Fruit fly (Drosophila melanogaster) whole organism, prepupa: Measurements from ENCODE around the gene CG2157.

Experiments
- Blimp-1 ChIP-seq: fragments of 200-800 bp; sonication (Bioruptor generic); optimal IDR thresholded peaks from 3 replicates; lab custom pipeline; 2017; ENCODE audit warnings: missing biosample characterization, missing genetic modification characterization, mild to moderate bottlenecking, moderate library complexity, missing genetic modification reagents
- CG10669 ChIP-seq: fragments of 200-800 bp; sonication (Bioruptor generic); optimal IDR thresholded peaks from 3 replicates; lab custom pipeline; 2018; ENCODE audit warnings: missing biosample characterization, mild to moderate bottlenecking, missing genetic modification characterization, moderate library complexity
- CG11902 ChIP-seq: fragments of 200-800 bp; sonication (Bioruptor generic); optimal IDR thresholded peaks from 3 replicates; lab custom pipeline; 2016; ENCODE audit warnings: missing biosample characterization, missing genetic modification characterization
- CG15336 ChIP-seq: fragments of 200-800 bp; sonication (Bioruptor generic); IDR thresholded peaks from 2 replicates; pipeline ENCODE4 v1.3.6; 2022; ENCODE audit warnings: missing biosample characterization, missing genetic modification characterization
- CG1621 ChIP-seq: fragments of 200-800 bp; sonication (Bioruptor generic); optimal IDR thresholded peaks from 3 replicates; lab custom pipeline; 2018; ENCODE audit warnings: missing biosample characterization, mild to moderate bottlenecking, missing genetic modification characterization
- CG16779 ChIP-seq: fragments of 200-800 bp; sonication (Bioruptor generic); optimal IDR thresholded peaks from 3 replicates; lab custom pipeline; 2017; ENCODE audit warnings: missing biosample characterization, mild to moderate bottlenecking, missing genetic modification characterization
- CG32006 ChIP-seq: fragments of 200-800 bp; sonication (Bioruptor generic); optimal IDR thresholded peaks from 3 replicates; lab custom pipeline; 2017; ENCODE audit warnings: missing biosample characterization, mild to moderate bottlenecking, missing genetic modification characterization
- CG34406 ChIP-seq: fragments of 200-800 bp; sonication (Bioruptor generic); optimal IDR thresholded peaks from 3 replicates; lab custom pipeline; 2016; ENCODE audit warnings: missing biosample characterization, missing genetic modification characterization
- CG3919 ChIP-seq: fragments of 200-800 bp; sonication (Bioruptor generic); optimal IDR thresholded peaks from 3 replicates; lab custom pipeline; 2016; ENCODE audit warnings: missing biosample characterization, missing genetic modification characterization
- CG6163 ChIP-seq: fragments of 200-800 bp; sonication (Bioruptor generic); IDR thresholded peaks from 3 replicates; pipeline ENCODE4 v1.3.6; 2022; ENCODE audit warnings: missing biosample characterization, missing genetic modification characterization
- CG6276 ChIP-seq: fragments of 200-800 bp; sonication (Bioruptor generic); optimal IDR thresholded peaks from 2 replicates; lab custom pipeline; 2017; ENCODE audit warnings: missing biosample characterization, mild to moderate bottlenecking, missing genetic modification characterization
- CG6792 ChIP-seq: fragments of 200-800 bp; sonication (Bioruptor generic); optimal IDR thresholded peaks from 3 replicates; lab custom pipeline; 2016; ENCODE audit warnings: missing biosample characterization, missing genetic modification characterization
- CG6854 ChIP-seq: fragments of 200-800 bp; sonication (Bioruptor generic); optimal IDR thresholded peaks from 2 replicates; lab custom pipeline; 2017; ENCODE audit warnings: missing biosample characterization, mild to moderate bottlenecking, missing genetic modification characterization
- CG7368 ChIP-seq: fragments of 200-800 bp; sonication (Bioruptor generic); optimal IDR thresholded peaks from 3 replicates; lab custom pipeline; 2016; ENCODE audit warnings: missing biosample characterization, missing genetic modification characterization
- CG8119 ChIP-seq: fragments of 200-800 bp; sonication (Bioruptor generic); IDR thresholded peaks from 3 replicates; pipeline ENCODE4 v1.3.6; 2022; ENCODE audit warnings: missing biosample characterization, missing genetic modification characterization
- CG9139 ChIP-seq: fragments of 200-800 bp; sonication (Bioruptor generic); optimal IDR thresholded peaks from 3 replicates; lab custom pipeline; 2017; ENCODE audit warnings: missing biosample characterization, mild to moderate bottlenecking, missing genetic modification characterization
- Eip75B ChIP-seq: fragments of 200-800 bp; sonication (Bioruptor generic); optimal IDR thresholded peaks from 3 replicates; lab custom pipeline; 2016; ENCODE audit warnings: missing biosample characterization, missing genetic modification characterization
- Eip78C ChIP-seq: fragments of 200-800 bp; sonication (Bioruptor generic); peaks from one replicate; lab custom pipeline; 2016; ENCODE audit warnings: missing biosample characterization, missing genetic modification characterization
- Eip93F ChIP-seq: fragments of 200-800 bp; sonication (Bioruptor generic); optimal IDR thresholded peaks from 2 replicates; lab custom pipeline; 2016; ENCODE audit warnings: missing biosample characterization, mild to moderate bottlenecking, missing genetic modification characterization
- Ets21C ChIP-seq: fragments of 200-800 bp; sonication (Bioruptor generic); optimal IDR thresholded peaks from 3 replicates; lab custom pipeline; 2016; ENCODE audit warnings: missing biosample characterization, missing genetic modification characterization
- Ets96B ChIP-seq: fragments of 200-800 bp; optimal IDR thresholded peaks from 2 replicates; lab custom pipeline; 2019; ENCODE audit warnings: missing biosample characterization, mild to moderate bottlenecking, missing genetic modification characterization, moderate library complexity
- Gug ChIP-seq: fragments of 200-800 bp; sonication (Bioruptor generic); IDR thresholded peaks from 2 replicates; pipeline ENCODE4 v1.3.6; 2022; ENCODE audit warnings: missing biosample characterization, missing genetic modification characterization
- Hr38 ChIP-seq: sonication (Bioruptor generic); optimal IDR thresholded peaks from 2 replicates; lab custom pipeline; 2016; ENCODE audit warnings: missing biosample characterization, missing genetic modification characterization
- Hr39 ChIP-seq: fragments of 200-800 bp; sonication (Bioruptor generic); optimal IDR thresholded peaks from 2 replicates; lab custom pipeline; 2016; ENCODE audit warnings: missing biosample characterization, missing genetic modification characterization
- Hr4 ChIP-seq: fragments of 200-800 bp; sonication (Bioruptor generic); optimal IDR thresholded peaks from 3 replicates; lab custom pipeline; 2016; ENCODE audit warnings: missing biosample characterization, missing genetic modification characterization
- Met ChIP-seq: fragments of 200-800 bp; sonication (Bioruptor generic); optimal IDR thresholded peaks from 3 replicates; lab custom pipeline; 2016; ENCODE audit warnings: missing biosample characterization, missing genetic modification characterization
- OdsH ChIP-seq: fragments of 200-800 bp; sonication (Bioruptor generic); optimal IDR thresholded peaks from 3 replicates; lab custom pipeline; 2016; ENCODE audit warnings: missing biosample characterization, missing genetic modification characterization
- Sox102F ChIP-seq: fragments of 200-800 bp; sonication (Bioruptor generic); optimal IDR thresholded peaks from 2 replicates; lab custom pipeline; 2016; ENCODE audit warnings: missing biosample characterization, mild to moderate bottlenecking, missing genetic modification characterization
- Sox14 ChIP-seq: fragments of 200-800 bp; sonication (Bioruptor generic); optimal IDR thresholded peaks from 3 replicates; lab custom pipeline; 2016; ENCODE audit warnings: missing biosample characterization, missing genetic modification characterization
- Sox15 ChIP-seq: fragments of 200-800 bp; sonication (Bioruptor generic); optimal IDR thresholded peaks from 3 replicates; lab custom pipeline; 2016; ENCODE audit warnings: missing biosample characterization, missing genetic modification characterization
- achi ChIP-seq: fragments of 200-800 bp; sonication (Bioruptor generic); optimal IDR thresholded peaks from 3 replicates; lab custom pipeline; 2016; ENCODE audit warnings: missing biosample characterization, missing genetic modification characterization
- acj6 ChIP-seq: fragments of 200-800 bp; sonication (Bioruptor generic); optimal IDR thresholded peaks from 3 replicates; lab custom pipeline; 2016; ENCODE audit warnings: missing biosample characterization, missing genetic modification characterization
- dac ChIP-seq: fragments of 200-800 bp; sonication (Bioruptor generic); optimal IDR thresholded peaks from 2 replicates; lab custom pipeline; 2017; ENCODE audit warnings: missing biosample characterization, mild to moderate bottlenecking, missing genetic modification characterization
- eg ChIP-seq: fragments of 200-800 bp; sonication (Bioruptor generic); IDR thresholded peaks from 3 replicates; pipeline ENCODE4 v1.3.6; 2022; ENCODE audit warnings: missing biosample characterization, missing genetic modification characterization
- esn ChIP-seq: fragments of 200-800 bp; sonication (Bioruptor generic); optimal IDR thresholded peaks from 2 replicates; lab custom pipeline; 2016; ENCODE audit warnings: missing biosample characterization, mild to moderate bottlenecking, missing genetic modification characterization, moderate library complexity
- lz ChIP-seq: fragments of 200-800 bp; sonication (Bioruptor generic); optimal IDR thresholded peaks from 3 replicates; lab custom pipeline; 2016; ENCODE audit warnings: missing biosample characterization, missing genetic modification characterization
- net ChIP-seq: fragments of 200-800 bp; sonication (Bioruptor generic); optimal IDR thresholded peaks from 3 replicates; lab custom pipeline; 2016; ENCODE audit warnings: missing biosample characterization, missing genetic modification characterization
- ss ChIP-seq, 2 experiments: fragments of 200-800 bp; sonication (Bioruptor generic); optimal IDR thresholded peaks; 2 replicates in 1 of 2; 3 replicates in 1 of 2; lab custom pipeline; 2017 to 2018; ENCODE audit warnings: mild to moderate bottlenecking in 2 of 2, missing biosample characterization in 2 of 2, missing genetic modification characterization in 2 of 2, moderate library complexity in 1 of 2
- svp ChIP-seq: fragments of 200-800 bp; sonication (Bioruptor generic); peaks from one replicate; lab custom pipeline; 2016; ENCODE audit warnings: missing biosample characterization, missing genetic modification characterization
- topi ChIP-seq: fragments of 200-800 bp; sonication (Bioruptor generic); optimal IDR thresholded peaks from 3 replicates; lab custom pipeline; 2016; ENCODE audit warnings: missing biosample characterization, missing genetic modification characterization
- vri ChIP-seq: fragments of 200-800 bp; sonication (Bioruptor generic); optimal IDR thresholded peaks from 3 replicates; lab custom pipeline; 2016; ENCODE audit warnings: missing biosample characterization, mild to moderate bottlenecking, missing genetic modification characterization

Gene CG2157

dm6 chrX:10883740-10884139, 14.7 kb downstream of the CG2157 start:
- TF ChIP-seq topi (GFP tag; lab: Kevin White, UChicago) (no peak), svp (GFP tag; lab: Kevin White, UChicago) (peak; percentile 92)

dm6 chrX:10886418-10886817, 17.3 kb downstream of the CG2157 start:
- TF ChIP-seq CG34406: no peak
- 0 out of 3 replicates have a peak, but pooled peaks have one; percentile 11 for TF ChIP-seq CG6163 (GFP tag; lab: Robert Waterston, UW)
- peak; percentile 17 for TF ChIP-seq CG32006 (GFP tag; lab: Kevin White, UChicago)
- no peak for TF ChIP-seq Hr4 (GFP tag; lab: Kevin White, UChicago)
- peak; percentile 72 for TF ChIP-seq svp (GFP tag; lab: Kevin White, UChicago)
- peak; percentile 49 for TF ChIP-seq Eip78C (GFP tag; lab: Kevin White, UChicago)
- TF ChIP-seq, all 60 proteins: peak for 4

dm6 chrX:10887643-10888042, 18.6 kb downstream of the CG2157 start:
- no peak for TF ChIP-seq CG10669 (GFP tag; lab: Kevin White, UChicago)
- peak; percentile 1 for TF ChIP-seq Eip78C (GFP tag; lab: Kevin White, UChicago)
- no peak for TF ChIP-seq Eip75B
- TF ChIP-seq CG6276 (GFP tag; lab: Kevin White, UChicago): no peak

dm6 chrX:10889955-10890617, 21.0 kb downstream of the CG2157 start:
- TF ChIP-seq net (GFP tag; lab: Kevin White, UChicago) (no peak), ss (GFP tag; optimal IDR thresholded peaks at IDR 0.05; lab: Kevin White, UChicago) (no peak), Hr39 (GFP tag; lab: Kevin White, UChicago) (no peak), CG3919 (GFP tag; lab: Kevin White, UChicago) (no peak), Ets96B (tag; lab: Kevin White, UChicago) (no peak), Eip93F (GFP tag; lab: Kevin White, UChicago) (no peak), CG6276 (GFP tag; lab: Kevin White, UChicago) (no peak), Gug (GFP tag; lab: Robert Waterston, UW) (no peak), CG11902 (GFP tag; lab: Kevin White, UChicago) (no peak), Sox14 (GFP tag; lab: Kevin White, UChicago) (no peak), Hr38 (GFP tag; lab: Kevin White, UChicago) (no peak), CG7368 (no peak), CG8119 (GFP tag; lab: Robert Waterston, UW) (no peak), Eip78C (GFP tag; lab: Kevin White, UChicago) (peak; percentile 60), Ets21C (no peak), Hr4 (GFP tag; lab: Kevin White, UChicago) (no peak), CG6792 (no peak), OdsH (GFP tag; lab: Kevin White, UChicago) (no peak), CG1621 (no peak), esn (peak; percentile 14), CG15336 (no peak), svp (GFP tag; lab: Kevin White, UChicago) (peak; percentile 97), Blimp-1 (GFP tag; lab: Kevin White, UChicago) (no peak), lz (GFP tag; lab: Kevin White, UChicago) (no peak), CG9139 (GFP tag; lab: Kevin White, UChicago) (no peak), acj6 (no peak), dac (GFP tag; lab: Kevin White, UChicago) (no peak), CG6854 (no peak), CG32006 (GFP tag; lab: Kevin White, UChicago) (no peak), topi (GFP tag; lab: Kevin White, UChicago) (peak; percentile 12), Sox15 (GFP tag; lab: Kevin White, UChicago) (no peak), Met (GFP tag; lab: Kevin White, UChicago) (peak; percentile 8), eg (no peak), achi (GFP tag; lab: Kevin White, UChicago) (no peak), Sox102F (no peak), CG16779 (tag; lab: Kevin White, UChicago) (no peak), vri (GFP tag; lab: Kevin White, UChicago) (peak; percentile 3), CG6163 (GFP tag; lab: Robert Waterston, UW) (no peak)
- TF ChIP-seq, all 60 proteins: peak for 6
